Worm (Caenorhabditis elegans): ENCODE data around the gene fask-1.

fask-1 gene

ce11 chrIV:13100415-13100814 is at the start of gene fask-1:
Gene fask-1, plus strand, starts transcription at chrIV:13100715.
- TF ChIP-seq ets-4 (tag; optimal IDR thresholded peaks at IDR 0.05) (no peak), K09A11.1 (tag; optimal IDR thresholded peaks at IDR 0.05; ENCODE audit: insufficient read depth) (no peak), syd-9 (tag; optimal IDR thresholded peaks at IDR 0.05) (no peak), C08G9.2 (tag; optimal IDR thresholded peaks at IDR 0.05) (no peak), ztf-16 (tag; optimal IDR thresholded peaks at IDR 0.05) (no peak)

ce11 chrIV:13051073-13051472 is 49.4 kb upstream of the fask-1 start, which contains the start of gene scl-11:
Gene scl-11, plus strand, starts transcription at chrIV:13051373.
- TF ChIP-seq lim-6 (tag; optimal IDR thresholded peaks at IDR 0.05) (no peak), unc-55 (GFP tag; optimal IDR thresholded peaks at IDR 0.05) (no peak), ama-1 (optimal IDR thresholded peaks at IDR 0.05) (no peak), ceh-24 (tag; optimal IDR thresholded peaks at IDR 0.05) (no peak), ceh-14 (tag; optimal IDR thresholded peaks at IDR 0.05) (no peak), hlh-8 (tag; optimal IDR thresholded peaks at IDR 0.05) (no peak), dmd-4 (tag; optimal IDR thresholded peaks at IDR 0.05; ENCODE audit: borderline replicate concordance) (no peak), unc-42 (tag; optimal IDR thresholded peaks at IDR 0.05) (no peak)

ce11 chrIV:13052568-13052967 is 47.9 kb upstream of the fask-1 start, which contains the start of gene F49E11.7:
Gene F49E11.7, plus strand, starts transcription at chrIV:13052868.
- TF ChIP-seq pha-2 (tag; optimal IDR thresholded peaks at IDR 0.05), result no peak
- TF ChIP-seq fax-1 (tag; optimal IDR thresholded peaks at IDR 0.05), result no peak
- no peak for TF ChIP-seq unc-86 (tag; optimal IDR thresholded peaks at IDR 0.05)
- TF ChIP-seq hlh-13 (GFP tag; optimal IDR thresholded peaks at IDR 0.05), result no peak
- no peak for TF ChIP-seq unc-42 (tag; optimal IDR thresholded peaks at IDR 0.05)
- no peak for TF ChIP-seq dve-1 (tag; optimal IDR thresholded peaks at IDR 0.05)
- no peak for TF ChIP-seq hlh-6 (tag; optimal IDR thresholded peaks at IDR 0.05)
- no peak for TF ChIP-seq F13H6.1 (tag; optimal IDR thresholded peaks at IDR 0.05)
- TF ChIP-seq elt-4 (tag; optimal IDR thresholded peaks at IDR 0.05), result no peak
- TF ChIP-seq sdc-2 (tag; optimal IDR thresholded peaks at IDR 0.05), result no peak
- TF ChIP-seq elt-2 (tag; optimal IDR thresholded peaks at IDR 0.05), result no peak
- no peak for TF ChIP-seq sox-2 (GFP tag; IDR thresholded peaks at IDR 0.05)
- TF ChIP-seq ceh-30 (tag; optimal IDR thresholded peaks at IDR 0.05), result no peak
- no peak for TF ChIP-seq ref-2 (tag; optimal IDR thresholded peaks at IDR 0.05)
- TF ChIP-seq eyg-1 (tag; optimal IDR thresholded peaks at IDR 0.05), result no peak
- no peak for TF ChIP-seq tbx-2 (tag; optimal IDR thresholded peaks at IDR 0.05)
- no peak for TF ChIP-seq unc-3 (GFP tag; conservative IDR thresholded peaks at IDR 0.05)
- no peak for TF ChIP-seq unc-3 (tag; optimal IDR thresholded peaks at IDR 0.05)
- TF ChIP-seq pqm-1 (tag; optimal IDR thresholded peaks at IDR 0.05), result no peak
- no peak for TF ChIP-seq nfya-1 (tag; optimal IDR thresholded peaks at IDR 0.05)

- TF ChIP-seq lim-6 (tag; optimal IDR thresholded peaks at IDR 0.05) (no peak), ceh-9 (tag; optimal IDR thresholded peaks at IDR 0.05) (no peak), zip-5 (tag; optimal IDR thresholded peaks at IDR 0.05) (no peak), hlh-30 (tag; optimal IDR thresholded peaks at IDR 0.05; ENCODE audit: insufficient read depth) (no peak), ceh-30 (tag; optimal IDR thresholded peaks at IDR 0.05) (no peak), ama-1 (optimal IDR thresholded peaks at IDR 0.05) (no peak), dmd-4 (tag; optimal IDR thresholded peaks at IDR 0.05; ENCODE audit: borderline replicate concordance) (no peak), lin-11 (tag; optimal IDR thresholded peaks at IDR 0.05) (no peak), K02D7.2 (tag; optimal IDR thresholded peaks at IDR 0.05) (no peak), gmeb-2 (tag; optimal IDR thresholded peaks at IDR 0.05) (no peak), fkh-10 (GFP tag; optimal IDR thresholded peaks at IDR 0.05) (no peak), pros-1 (tag; optimal IDR thresholded peaks at IDR 0.05) (no peak), pag-3 (tag; optimal IDR thresholded peaks at IDR 0.05; ENCODE audit: borderline replicate concordance) (no peak), sox-4 (tag; optimal IDR thresholded peaks at IDR 0.05) (no peak), K09A11.1 (tag; optimal IDR thresholded peaks at IDR 0.05; ENCODE audit: insufficient read depth) (no peak), mec-3 (tag; optimal IDR thresholded peaks at IDR 0.05; ENCODE audit: borderline replicate concordance) (no peak)
Measured at ce11 chrIV:13056026-13056425, 44.5 kb upstream of the fask-1 start, which contains the start of gene scl-1. Gene scl-1, plus strand, starts transcription at chrIV:13056326.
